In genomic region chrX:15740881-15741280, dm6 we compare ENCODE assay signal across 3 fruit fly cellular contexts.
TF ChIP-seq lines count a peak whose summit lies in the region.

No protein-coding gene starts in this region.

- TF ChIP-seq CTCF in whole organism, embryonic (GFP tag; optimal IDR thresholded peaks at IDR 0.05; lab: Kevin White, UChicago): no peak

TF ChIP-seq in whole organism, adult, 20 proteins besides CTCF, POLR2A, EP300 and RAD21:
- TF ChIP-seq bab1 (GFP tag; optimal IDR thresholded peaks at IDR 0.05; lab: Kevin White, UChicago): no peak
- TF ChIP-seq toe (GFP tag; optimal IDR thresholded peaks at IDR 0.05; lab: Kevin White, UChicago): no peak
- TF ChIP-seq CG14711 (tag; optimal IDR thresholded peaks at IDR 0.05; lab: Kevin White, UChicago): peak; percentile 33
- TF ChIP-seq CG7101 (tag; optimal IDR thresholded peaks at IDR 0.05; lab: Kevin White, UChicago): peak; percentile 31
- TF ChIP-seq tj (GFP tag; optimal IDR thresholded peaks at IDR 0.05; lab: Kevin White, UChicago): peak; percentile 5
- peak; percentile 97 to 100 for TF ChIP-seq cnc (optimal IDR thresholded peaks at IDR 0.05; lab: Kevin White, UChicago)

TF ChIP-seq in whole organism, embryonic, 481 proteins besides CTCF, POLR2A, EP300 and RAD21:
- TF ChIP-seq BtbVII (GFP tag; optimal IDR thresholded peaks at IDR 0.05; lab: Kevin White, UChicago): peak; percentile 3
- TF ChIP-seq vfl (GFP tag; optimal IDR thresholded peaks at IDR 0.05; lab: Kevin White, UChicago): no peak
- TF ChIP-seq CG9932 (GFP tag; IDR thresholded peaks at IDR 0.05; lab: Robert Waterston, UW): 0 out of 2 replicates have a peak, but pooled peaks have one; percentile 28
- TF ChIP-seq row (GFP tag; IDR thresholded peaks at IDR 0.05; lab: Robert Waterston, UW): peak; percentile 24; the same call in 2 of the 3 replicates

TF ChIP-seq in whole organism, prepupa, 60 proteins besides CTCF, POLR2A, EP300 and RAD21:
- TF ChIP-seq salr (GFP tag; optimal IDR thresholded peaks at IDR 0.05; lab: Kevin White, UChicago) (no peak), CG3919 (GFP tag; optimal IDR thresholded peaks at IDR 0.05; lab: Kevin White, UChicago) (no peak), CG8119 (GFP tag; IDR thresholded peaks at IDR 0.05; lab: Robert Waterston, UW) (no peak), pdm3 (GFP tag; optimal IDR thresholded peaks at IDR 0.05; lab: Kevin White, UChicago) (no peak), svp (GFP tag; lab: Kevin White, UChicago) (peak; percentile 47), CG15336 (GFP tag; IDR thresholded peaks at IDR 0.05; lab: Robert Waterston, UW) (0 out of 2 replicates have a peak, but pooled peaks have one; percentile 6), Smox (GFP tag; optimal IDR thresholded peaks at IDR 0.05; lab: Kevin White, UChicago) (no peak)
